Worm (Caenorhabditis elegans): ENCODE measurements around the gene cpr-1.

The cpr-1 gene

ce11 chrV:11949509-11950117, 25.7 kb upstream of the cpr-1 start:
- TF ChIP-seq him-1 (tag; optimal IDR thresholded peaks at IDR 0.05) (no peak), W03F9.2 (tag; optimal IDR thresholded peaks at IDR 0.05) (no peak), dao-5 (tag; optimal IDR thresholded peaks at IDR 0.05) (no peak)

DNA sequence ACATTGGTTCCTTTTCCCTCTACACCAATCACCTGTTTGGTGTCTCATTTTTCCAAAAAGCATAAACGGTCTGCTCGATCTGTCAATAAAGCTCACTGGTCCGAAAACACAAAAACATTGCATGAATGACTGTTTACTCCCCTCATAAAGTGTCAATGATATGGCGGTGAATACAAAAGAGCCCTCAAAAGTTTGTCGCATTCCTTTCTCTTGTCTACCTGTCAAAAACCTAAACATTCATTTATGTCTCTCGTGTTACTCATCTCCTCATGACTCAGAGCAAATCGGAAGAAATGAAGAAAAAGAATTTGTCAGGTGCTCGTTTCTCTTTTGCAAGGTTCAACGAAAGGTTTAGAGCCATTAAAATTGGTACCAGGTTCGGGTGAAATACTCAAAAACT, 24.1 kb upstream of the cpr-1 start:
- no peak for TF ChIP-seq dao-5 (tag; optimal IDR thresholded peaks at IDR 0.05)
- no peak for TF ChIP-seq W03F9.2 (tag; optimal IDR thresholded peaks at IDR 0.05)
- no peak for TF ChIP-seq him-1 (tag; optimal IDR thresholded peaks at IDR 0.05)

ce11 chrV:11952854-11953447, 22.4 kb upstream of the cpr-1 start:
- no peak for TF ChIP-seq dao-5 (tag; optimal IDR thresholded peaks at IDR 0.05)
- TF ChIP-seq W03F9.2 (tag; optimal IDR thresholded peaks at IDR 0.05) = no peak
- TF ChIP-seq him-1 (tag; optimal IDR thresholded peaks at IDR 0.05) = no peak

DNA sequence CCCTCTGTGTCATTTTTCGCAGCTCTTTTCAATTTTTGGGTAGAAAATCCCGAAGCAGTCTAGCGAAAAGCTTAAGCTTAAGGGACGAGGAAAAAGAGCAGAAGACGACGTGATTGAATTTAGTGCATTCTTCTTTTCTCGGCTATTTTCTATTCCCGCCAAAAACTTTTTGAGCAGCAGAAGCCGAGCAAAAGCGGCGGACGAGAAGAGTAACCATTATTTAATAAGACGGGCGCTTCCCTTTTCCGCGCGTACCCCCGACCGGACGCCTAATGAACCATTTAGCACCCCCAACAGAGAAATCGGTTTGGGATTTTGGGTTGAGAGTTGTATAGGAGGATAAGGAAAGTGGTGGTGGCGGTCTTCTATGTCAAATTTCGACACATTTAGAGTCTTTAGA, 21.7 kb upstream of the cpr-1 start:
- no peak for TF ChIP-seq him-1 (tag; optimal IDR thresholded peaks at IDR 0.05)
- no peak for TF ChIP-seq dao-5 (tag; optimal IDR thresholded peaks at IDR 0.05)
- no peak for TF ChIP-seq W03F9.2 (tag; optimal IDR thresholded peaks at IDR 0.05)

- TF ChIP-seq dao-5 (tag; optimal IDR thresholded peaks at IDR 0.05) (no peak), him-1 (tag; optimal IDR thresholded peaks at IDR 0.05) (no peak), W03F9.2 (tag; optimal IDR thresholded peaks at IDR 0.05) (no peak)
These were observed 19.7 kb upstream of the cpr-1 start for ce11 chrV:11955617-11956016.

DNA sequence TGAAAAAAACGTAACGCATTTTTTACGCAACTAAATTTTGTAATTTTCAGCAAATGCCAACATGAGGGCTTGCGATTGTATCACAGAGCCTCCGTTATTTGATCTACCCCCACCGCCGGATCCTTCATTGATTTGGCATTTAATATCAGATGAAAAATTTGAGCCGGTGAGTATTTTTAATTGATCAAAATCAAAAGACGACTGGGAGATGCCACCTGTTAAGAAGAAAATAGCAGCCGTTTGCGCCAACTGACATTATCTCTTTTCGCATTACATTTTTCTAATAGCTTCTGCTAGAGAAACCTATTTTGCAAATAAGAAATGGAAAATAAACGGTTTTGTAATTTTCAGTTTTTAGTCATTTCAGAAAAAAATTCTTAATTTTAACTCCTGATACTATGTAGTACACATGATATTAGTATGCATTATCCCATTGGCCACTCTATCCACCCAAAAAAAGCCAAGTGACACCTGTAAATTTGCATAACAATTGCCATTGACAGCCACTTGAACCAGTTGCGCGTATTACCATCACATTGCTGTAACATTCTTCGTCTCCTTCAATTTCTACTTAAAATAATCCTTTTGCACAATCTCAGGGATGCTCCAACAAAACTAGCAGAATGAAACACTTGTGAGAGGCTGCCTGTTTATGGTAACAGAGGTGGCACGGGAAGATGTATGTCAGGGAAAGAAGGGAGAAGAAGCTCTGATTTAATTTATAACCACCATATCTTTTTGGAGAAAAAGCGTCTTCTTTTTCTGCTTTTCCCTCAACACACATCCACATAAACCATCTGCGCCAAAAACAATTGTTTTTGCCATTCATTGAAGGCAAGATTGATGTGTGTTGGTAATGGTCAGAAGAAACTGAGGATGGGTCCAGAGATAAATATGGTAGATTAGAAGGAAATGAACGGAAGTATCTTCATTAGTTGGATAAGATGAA, 16.7 kb upstream of the cpr-1 start, which contains the start of gene F58H1.5:
Gene F58H1.5 (plus strand): TSS at position 51 of the 949 bp plus-strand sequence.
- TF ChIP-seq dao-5 (tag; optimal IDR thresholded peaks at IDR 0.05) = no peak
- no peak for TF ChIP-seq him-1 (tag; optimal IDR thresholded peaks at IDR 0.05)
- TF ChIP-seq W03F9.2 (tag; optimal IDR thresholded peaks at IDR 0.05) = no peak

ce11 chrV:11960084-11960830, 15.1 kb upstream of the cpr-1 start:
- TF ChIP-seq dao-5 (tag; optimal IDR thresholded peaks at IDR 0.05) (no peak), W03F9.2 (tag; optimal IDR thresholded peaks at IDR 0.05) (no peak), him-1 (tag; optimal IDR thresholded peaks at IDR 0.05) (no peak)

DNA sequence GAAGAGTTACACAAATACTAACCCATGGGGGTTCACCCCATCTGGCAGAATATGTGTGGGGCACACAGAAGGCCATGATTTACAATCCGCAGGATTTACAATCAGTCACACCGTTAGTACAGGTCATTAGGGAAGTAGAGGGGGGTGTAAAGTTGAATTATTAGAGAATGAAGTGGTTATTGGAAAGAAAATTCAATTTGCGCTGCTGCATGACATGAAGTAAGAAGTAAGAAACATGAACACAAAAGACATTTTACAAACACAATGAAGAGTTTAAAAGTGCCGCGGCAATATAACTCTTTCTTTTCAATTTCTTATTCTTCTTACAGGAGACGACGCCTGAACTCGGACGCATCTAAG, 14.5 kb upstream of the cpr-1 start:
- no peak for TF ChIP-seq dao-5 (tag; optimal IDR thresholded peaks at IDR 0.05)
- no peak for TF ChIP-seq W03F9.2 (tag; optimal IDR thresholded peaks at IDR 0.05)
- no peak for TF ChIP-seq him-1 (tag; optimal IDR thresholded peaks at IDR 0.05)

ce11 chrV:11964723-11965122, 10.6 kb upstream of the cpr-1 start, which contains the start of gene F58H1.7:
F58H1.7 (minus strand) TSS chrV:11964823.
- TF ChIP-seq W03F9.2 (tag; optimal IDR thresholded peaks at IDR 0.05) (no peak), dao-5 (tag; optimal IDR thresholded peaks at IDR 0.05) (no peak), him-1 (tag; optimal IDR thresholded peaks at IDR 0.05) (no peak)

ce11 chrV:11976734-11977133, 1.4 kb downstream of the cpr-1 start:
- TF ChIP-seq W03F9.2 (tag; optimal IDR thresholded peaks at IDR 0.05) (no peak), him-1 (tag; optimal IDR thresholded peaks at IDR 0.05) (no peak), dao-5 (tag; optimal IDR thresholded peaks at IDR 0.05) (no peak)

DNA sequence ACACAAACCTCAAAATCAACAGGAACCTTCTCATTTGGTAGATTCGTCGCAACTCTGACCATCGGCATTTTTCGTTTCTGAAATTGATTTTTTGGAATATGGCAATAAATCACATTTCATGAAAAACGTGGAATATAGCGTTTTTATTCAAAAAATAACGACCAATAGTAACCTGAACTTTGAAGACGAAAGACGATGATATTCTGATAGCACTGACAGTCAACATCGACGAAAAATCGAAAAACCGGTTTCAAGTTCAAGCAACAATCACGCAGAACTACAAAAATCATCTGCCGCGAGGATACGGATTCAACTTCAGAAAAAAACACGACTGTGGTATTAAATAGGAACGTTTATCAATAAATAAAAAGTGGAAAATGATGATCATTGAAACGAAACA, 2.8 kb downstream of the cpr-1 start, which contains the start of gene mif-2:
Gene mif-2 (minus strand): TSS at position 281 of the 400 bp plus-strand sequence.
- no peak for TF ChIP-seq dao-5 (tag; optimal IDR thresholded peaks at IDR 0.05)
- TF ChIP-seq W03F9.2 (tag; optimal IDR thresholded peaks at IDR 0.05) = no peak
- no peak for TF ChIP-seq him-1 (tag; optimal IDR thresholded peaks at IDR 0.05)

DNA sequence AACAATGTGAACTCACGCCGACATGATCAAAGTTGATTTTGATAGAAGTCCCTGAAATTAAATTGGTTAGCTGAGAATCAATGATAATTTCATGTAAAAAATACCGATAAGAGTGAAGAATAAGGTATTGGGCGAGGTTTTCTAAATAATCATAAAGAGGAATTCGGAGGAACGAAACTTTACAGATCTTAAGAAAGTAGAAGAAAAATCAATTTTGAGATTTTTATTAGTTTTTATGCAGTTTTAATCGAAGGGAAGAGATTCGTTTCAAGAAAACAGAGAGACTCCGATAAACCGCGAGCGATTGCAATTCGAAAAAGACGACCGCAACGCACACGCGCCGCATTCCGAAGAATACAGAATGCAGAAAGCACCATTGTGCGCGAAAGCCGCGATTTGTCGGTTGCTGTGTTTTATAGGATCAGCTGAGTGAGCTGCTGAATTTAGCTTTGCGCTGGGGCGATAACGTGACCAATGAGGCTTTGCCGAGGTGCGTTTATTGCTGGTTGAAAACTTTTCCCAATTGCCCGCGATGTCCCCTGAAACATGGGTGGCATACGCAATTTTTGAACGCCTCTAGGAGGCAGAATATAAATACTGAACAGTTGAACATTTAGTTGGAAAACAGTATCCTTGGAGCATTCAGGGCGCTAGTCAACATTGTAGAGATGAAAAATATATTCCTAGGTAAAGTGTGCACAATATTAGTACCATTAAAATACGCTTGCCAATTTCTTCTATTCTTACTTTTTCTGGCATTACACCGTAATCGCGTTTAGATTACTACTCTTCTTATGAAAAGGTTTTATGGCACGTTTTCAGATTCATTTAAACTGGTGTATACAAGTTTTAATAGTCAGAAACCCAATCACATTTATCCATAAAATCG, 4.6 kb downstream of the cpr-1 start, which contains the start of gene snr-4:
Gene snr-4 (minus strand): TSS at position 51 of the 889 bp plus-strand sequence.
- TF ChIP-seq W03F9.2 (tag; optimal IDR thresholded peaks at IDR 0.05) (peak; percentile 57), dao-5 (tag; optimal IDR thresholded peaks at IDR 0.05) (peak; percentile 78), him-1 (tag; optimal IDR thresholded peaks at IDR 0.05) (peak; percentile 91)

Data from whole organism, L4/young adult.